Fruit fly (Drosophila melanogaster): ENCODE results near the gene Sp1.

DNA sequence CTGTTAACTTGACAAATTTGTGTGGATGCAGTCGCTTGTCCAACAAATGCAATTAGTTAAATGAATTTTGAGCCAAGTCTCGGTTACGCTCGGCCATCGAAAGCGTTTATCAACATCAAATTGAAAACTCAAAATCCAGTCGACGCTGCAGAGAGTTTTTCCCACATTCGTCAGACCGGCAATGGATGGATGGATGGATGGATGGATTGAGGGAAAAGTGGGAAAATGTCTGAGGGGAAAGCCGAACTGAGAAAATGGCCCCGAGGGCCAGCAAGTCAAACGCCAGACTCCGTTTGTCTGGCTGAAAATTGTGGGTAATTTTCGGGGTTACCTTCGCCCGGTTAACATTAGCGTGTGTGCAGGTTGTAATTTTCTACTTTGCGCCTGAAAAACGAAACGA is 10.8 kb downstream of the Sp1 start:
- TF ChIP-seq CTCF (optimal IDR thresholded peaks at IDR 0.05) (no peak), CG8478 (optimal IDR thresholded peaks at IDR 0.05) (no peak)

All from S2 (cell line).